Worm (Caenorhabditis elegans) whole organism, L4/young adult: ENCODE results near the gene tbx-7.

Experiments
- W03F9.2 ChIP-seq: fragments of 150-350 bp; optimal IDR thresholded peaks from 2 replicates; lab custom pipeline; 2014; ENCODE audit warnings: missing biosample characterization, missing genetic modification characterization
- dao-5 ChIP-seq: sonication (generic microtip); optimal IDR thresholded peaks from 2 replicates; lab custom pipeline; 2016; ENCODE audit warnings: missing genotype, missing genetic modification characterization, moderate library complexity, missing compliant biosample characterization
- him-1 ChIP-seq: sonication (generic microtip); optimal IDR thresholded peaks from 2 replicates; lab custom pipeline; 2016; ENCODE audit warnings: missing genotype, missing genetic modification reagents, missing genetic modification characterization, missing compliant biosample characterization

The tbx-7 gene

ce11 chrIII:6008989-6009610 is 19.2 kb downstream of the tbx-7 start, which contains the start of the genes gcna-1 and eftu-2:
gcna-1 (minus strand) TSS chrIII:6009084.
eftu-2 (plus strand) TSS chrIII:6009560.
- TF ChIP-seq dao-5 (tag; lab: Kevin White, UChicago) = no peak
- TF ChIP-seq him-1 = no peak
- TF ChIP-seq W03F9.2 (tag; lab: Kevin White, UChicago) = no peak

- TF ChIP-seq him-1 = peak; percentile 24
- TF ChIP-seq dao-5 (tag; lab: Kevin White, UChicago) = no peak
- no peak for TF ChIP-seq W03F9.2 (tag; lab: Kevin White, UChicago)
These were observed 21.9 kb downstream of the tbx-7 start for ce11 chrIII:6006453-6006852.

ce11 chrIII:6002024-6002423 is 26.3 kb downstream of the tbx-7 start:
- TF ChIP-seq him-1 (no peak), dao-5 (tag; lab: Kevin White, UChicago) (no peak), W03F9.2 (tag; lab: Kevin White, UChicago) (no peak)

- TF ChIP-seq him-1 (peak; percentile 59), dao-5 (tag; lab: Kevin White, UChicago) (no peak)
These were observed 28.7 kb downstream of the tbx-7 start for ce11 chrIII:5999629-6000028.

- TF ChIP-seq dao-5 (tag; lab: Kevin White, UChicago) (no peak), W03F9.2 (tag; lab: Kevin White, UChicago) (no peak), him-1 (no peak)
These were observed 29.7 kb downstream of the tbx-7 start for ce11 chrIII:5998640-5999039.

ce11 chrIII:5992913-5993312 is 35.4 kb downstream of the tbx-7 start, which contains the start of gene T04C9.1:
T04C9.1 (plus strand) TSS chrIII:5993213.
- TF ChIP-seq him-1 (no peak), dao-5 (tag; lab: Kevin White, UChicago) (no peak), W03F9.2 (tag; lab: Kevin White, UChicago) (no peak)

- TF ChIP-seq dao-5 (tag; lab: Kevin White, UChicago) (no peak), W03F9.2 (tag; lab: Kevin White, UChicago) (no peak), him-1 (no peak)
These were observed 36.3 kb downstream of the tbx-7 start for ce11 chrIII:5992043-5992442.

ce11 chrIII:5991142-5991930 is 37.0 kb downstream of the tbx-7 start, which contains the start of gene T04C9.2:
T04C9.2 (plus strand) TSS chrIII:5991880.
- TF ChIP-seq him-1 = peak; percentile 4
- no peak for TF ChIP-seq dao-5 (tag; lab: Kevin White, UChicago)
- no peak for TF ChIP-seq W03F9.2 (tag; lab: Kevin White, UChicago)

- TF ChIP-seq him-1 (no peak), dao-5 (tag; lab: Kevin White, UChicago) (no peak), W03F9.2 (tag; lab: Kevin White, UChicago) (no peak)
These were observed 38.2 kb downstream of the tbx-7 start for ce11 chrIII:5990090-5990489.

- no peak for TF ChIP-seq him-1
- TF ChIP-seq W03F9.2 (tag; lab: Kevin White, UChicago) = no peak
These were observed 39.2 kb downstream of the tbx-7 start for ce11 chrIII:5988991-5989726.

ce11 chrIII:5988461-5988860 is 39.9 kb downstream of the tbx-7 start:
- TF ChIP-seq him-1 (no peak), dao-5 (tag; lab: Kevin White, UChicago) (no peak), W03F9.2 (tag; lab: Kevin White, UChicago) (no peak)

ce11 chrIII:5988010-5988409 is 40.3 kb downstream of the tbx-7 start:
- no peak for TF ChIP-seq W03F9.2 (tag; lab: Kevin White, UChicago)
- TF ChIP-seq him-1 = peak; percentile 55

ce11 chrIII:5985340-5985739 is 43.0 kb downstream of the tbx-7 start, which contains the start of gene T04C9.3:
T04C9.3 (plus strand) TSS chrIII:5985640.
- TF ChIP-seq dao-5 (tag; lab: Kevin White, UChicago) = no peak
- no peak for TF ChIP-seq W03F9.2 (tag; lab: Kevin White, UChicago)
- no peak for TF ChIP-seq him-1
